Worm (Caenorhabditis elegans): ENCODE results near the gene F23B12.7.

DNA sequence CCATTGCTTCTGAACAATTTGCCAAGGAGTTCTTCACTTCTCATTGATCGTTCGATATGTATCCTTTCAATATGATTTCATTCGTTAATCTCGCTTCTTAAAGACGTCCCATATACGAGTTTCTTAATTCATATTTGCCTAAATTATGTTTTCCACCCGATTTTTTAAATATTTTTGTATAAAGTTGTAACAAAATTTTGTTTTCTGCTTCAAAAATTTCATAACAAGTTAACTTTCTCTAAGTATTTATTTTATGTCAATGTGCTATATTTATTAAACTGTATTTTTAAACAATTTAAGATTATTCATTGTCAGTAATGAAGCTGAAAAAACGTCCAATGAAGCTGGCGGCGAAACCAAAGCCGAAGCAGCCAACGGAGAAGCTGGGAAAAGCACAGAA is at the start of gene F23B12.7:
- TF ChIP-seq dao-5 (tag; optimal IDR thresholded peaks at IDR 0.05) (no peak), him-1 (tag; optimal IDR thresholded peaks at IDR 0.05) (no peak)
